Fruit fly (Drosophila melanogaster) whole organism, pupa: ENCODE data around the gene CG6686.
A peak's percentile ranks its signal among the peaks of the same experiment; 100 is the strongest.

Source experiments
- CG10348 ChIP-seq: fragments of 200-800 bp; sonication (Bioruptor generic); IDR thresholded peaks from 2 replicates; pipeline ENCODE4 v1.3.6; 2022; ENCODE audit warnings: missing biosample characterization, missing genetic modification characterization
- CG12605 ChIP-seq: fragments of 200-800 bp; sonication (Bioruptor generic); IDR thresholded peaks from 2 replicates; pipeline ENCODE4 v1.3.6; 2022; ENCODE audit warnings: missing biosample characterization, missing genetic modification characterization
- CG13204 ChIP-seq: fragments of 200-800 bp; sonication (Bioruptor generic); optimal IDR thresholded peaks from 2 replicates; lab custom pipeline; 2018; ENCODE audit warnings: missing biosample characterization, mild to moderate bottlenecking, missing genetic modification characterization, moderate library complexity
- CG14655 ChIP-seq: fragments of 200-800 bp; sonication (Bioruptor generic); optimal IDR thresholded peaks from 3 replicates; lab custom pipeline; 2017; ENCODE audit warnings: mild to moderate bottlenecking, missing biosample characterization, missing genetic modification reagents, missing genetic modification characterization
- CG15710 ChIP-seq: fragments of 200-800 bp; sonication (Bioruptor generic); optimal IDR thresholded peaks from 2 replicates; lab custom pipeline; 2018; ENCODE audit warnings: missing biosample characterization, mild to moderate bottlenecking, missing genetic modification characterization, moderate library complexity
- CG17806 ChIP-seq: fragments of 200-800 bp; sonication (Bioruptor generic); optimal IDR thresholded peaks from 2 replicates; lab custom pipeline; 2018; ENCODE audit warnings: missing biosample characterization, mild to moderate bottlenecking, missing genetic modification characterization, moderate library complexity
- CG32121 ChIP-seq: fragments of 200-800 bp; sonication (Bioruptor generic); IDR thresholded peaks from 2 replicates; pipeline ENCODE4 v1.3.6; 2022; ENCODE audit warnings: missing biosample characterization, missing genetic modification characterization
- CG34367 ChIP-seq: fragments of 200-800 bp; sonication (Bioruptor generic); optimal IDR thresholded peaks from 2 replicates; lab custom pipeline; 2018; ENCODE audit warnings: missing biosample characterization, mild to moderate bottlenecking, missing genetic modification characterization
- CG4496 ChIP-seq: fragments of 200-800 bp; sonication (Bioruptor generic); IDR thresholded peaks from 3 replicates; pipeline ENCODE4 v1.3.6; 2022; ENCODE audit warnings: missing biosample characterization, missing genetic modification characterization
- CG8159 ChIP-seq: fragments of 200-800 bp; sonication (Bioruptor generic); optimal IDR thresholded peaks from 3 replicates; lab custom pipeline; 2018; ENCODE audit warnings: missing biosample characterization, mild to moderate bottlenecking, missing genetic modification characterization, moderate library complexity
- CG8301 ChIP-seq: fragments of 200-800 bp; sonication (Bioruptor generic); optimal IDR thresholded peaks from 2 replicates; lab custom pipeline; 2018; ENCODE audit warnings: missing biosample characterization, mild to moderate bottlenecking, missing genetic modification characterization
- CG9948 ChIP-seq: fragments of 200-800 bp; sonication (Bioruptor generic); optimal IDR thresholded peaks from 2 replicates; lab custom pipeline; 2018; ENCODE audit warnings: missing biosample characterization, mild to moderate bottlenecking, missing genetic modification characterization, moderate library complexity
- D1 ChIP-seq: fragments of 200-800 bp; sonication (Bioruptor generic); optimal IDR thresholded peaks from 2 replicates; lab custom pipeline; 2018; ENCODE audit warnings: missing biosample characterization, mild to moderate bottlenecking, missing genetic modification characterization, moderate library complexity
- EcR ChIP-seq: fragments of 200-800 bp; sonication (Bioruptor generic); optimal IDR thresholded peaks from 3 replicates; lab custom pipeline; 2019; ENCODE audit warnings: missing biosample characterization, missing genetic modification characterization, mild to moderate bottlenecking, moderate library complexity, missing genetic modification reagents
- Ets98B ChIP-seq: fragments of 200-800 bp; sonication (Bioruptor generic); IDR thresholded peaks from 2 replicates; pipeline ENCODE4 v1.3.6; 2022; ENCODE audit warnings: missing biosample characterization, missing genetic modification characterization
- Pif1A ChIP-seq: fragments of 200-800 bp; sonication (Bioruptor generic); optimal IDR thresholded peaks from 3 replicates; lab custom pipeline; 2016; ENCODE audit warnings: missing biosample characterization, missing genetic modification characterization
- Pif1B ChIP-seq: fragments of 200-800 bp; sonication (Bioruptor generic); optimal IDR thresholded peaks from 3 replicates; lab custom pipeline; 2016; ENCODE audit warnings: missing biosample characterization, missing genetic modification characterization
- Snoo ChIP-seq: fragments of 200-800 bp; sonication (Bioruptor generic); optimal IDR thresholded peaks from 3 replicates; lab custom pipeline; 2017; ENCODE audit warnings: missing biosample characterization, mild to moderate bottlenecking, missing genetic modification characterization, inconsistent platforms
- fd96Ca ChIP-seq: fragments of 200-800 bp; sonication (Bioruptor generic); IDR thresholded peaks from 3 replicates; pipeline ENCODE4 v1.3.6; 2022; ENCODE audit warnings: missing biosample characterization, missing genetic modification characterization
- gl ChIP-seq: fragments of 200-800 bp; sonication (Bioruptor generic); optimal IDR thresholded peaks from 2 replicates; lab custom pipeline; 2018; ENCODE audit warnings: missing biosample characterization, mild to moderate bottlenecking, missing genetic modification characterization
- rn ChIP-seq: fragments of 200-800 bp; sonication (Bioruptor generic); IDR thresholded peaks from 2 replicates; pipeline ENCODE4 v1.3.6; 2022; ENCODE audit warnings: missing biosample characterization, missing genetic modification characterization

Gene CG6686

dm6 chr2L:12021193-12021592 is 33.4 kb upstream of the CG6686 start:
- TF ChIP-seq CG17806 (tag; lab: Kevin White, UChicago) (no peak), CG13204 (GFP tag; lab: Kevin White, UChicago) (no peak), D1 (tag; lab: Kevin White, UChicago) (no peak), CG32121 (GFP tag; lab: Robert Waterston, UW) (no peak), CG14655 (no peak), CG9948 (tag; lab: Kevin White, UChicago) (no peak), CG4496 (no peak), CG15710 (no peak), CG12605 (GFP tag; lab: Robert Waterston, UW) (no peak), CG10348 (GFP tag; lab: Robert Waterston, UW) (no peak), fd96Ca (GFP tag; lab: Robert Waterston, UW) (no peak), CG34367 (tag; lab: Kevin White, UChicago) (no peak), Pif1A (GFP tag; lab: Kevin White, UChicago) (no peak), rn (GFP tag; lab: Robert Waterston, UW) (no peak)
- TF ChIP-seq, all 21 proteins: peak for 0

dm6 chr2L:12020735-12021134 is 32.9 kb upstream of the CG6686 start, which contains the start of gene Wdr81:
Gene Wdr81 (minus strand): TSS chr2L:12020960.
- TF ChIP-seq CG10348 (GFP tag; lab: Robert Waterston, UW) (no peak), CG15710 (no peak), CG4496 (no peak), Ets98B (GFP tag; lab: Robert Waterston, UW) (no peak), CG12605 (GFP tag; lab: Robert Waterston, UW) (no peak), gl (no peak), Snoo (no peak), CG34367 (tag; lab: Kevin White, UChicago) (no peak), CG14655 (no peak), D1 (tag; lab: Kevin White, UChicago) (no peak), Pif1A (GFP tag; lab: Kevin White, UChicago) (no peak), fd96Ca (GFP tag; lab: Robert Waterston, UW) (no peak), CG17806 (tag; lab: Kevin White, UChicago) (no peak), CG8301 (tag; lab: Kevin White, UChicago) (no peak), CG13204 (GFP tag; lab: Kevin White, UChicago) (no peak), Pif1B (GFP tag; lab: Kevin White, UChicago) (no peak)

- TF ChIP-seq CG8301 (tag; lab: Kevin White, UChicago) (peak; percentile 33), CG17806 (tag; lab: Kevin White, UChicago) (peak; percentile 32), CG10348 (GFP tag; lab: Robert Waterston, UW) (no peak), Snoo (peak; percentile 62), Pif1B (GFP tag; lab: Kevin White, UChicago) (peak; percentile 36), Pif1A (GFP tag; lab: Kevin White, UChicago) (peak; percentile 38), CG32121 (GFP tag; lab: Robert Waterston, UW) (no peak; the same call in 1 of the 2 replicates), D1 (tag; lab: Kevin White, UChicago) (no peak), CG9948 (tag; lab: Kevin White, UChicago) (no peak), CG15710 (peak; percentile 30), Ets98B (GFP tag; lab: Robert Waterston, UW) (no peak), CG13204 (GFP tag; lab: Kevin White, UChicago) (peak; percentile 98), fd96Ca (GFP tag; lab: Robert Waterston, UW) (peak; percentile 67; the same call in 2 of the 3 replicates), CG34367 (tag; lab: Kevin White, UChicago) (peak; percentile 29), CG8159 (peak; percentile 21), CG12605 (GFP tag; lab: Robert Waterston, UW) (peak; percentile 42), CG4496 (peak; percentile 68), rn (GFP tag; lab: Robert Waterston, UW) (no peak), gl (peak; percentile 85), EcR (peak; percentile 100), CG14655 (no peak)
These were observed 26.0 kb upstream of the CG6686 start for dm6 chr2L:12013741-12014393.

dm6 chr2L:12013243-12013642 is 25.4 kb upstream of the CG6686 start:
- TF ChIP-seq CG13204 (GFP tag; lab: Kevin White, UChicago) (no peak), Snoo (no peak), Pif1B (GFP tag; lab: Kevin White, UChicago) (peak; percentile 0), CG34367 (tag; lab: Kevin White, UChicago) (peak; percentile 10), CG15710 (peak; percentile 37), CG14655 (no peak), fd96Ca (GFP tag; lab: Robert Waterston, UW) (no peak), CG4496 (no peak), CG8159 (peak; percentile 57), CG8301 (tag; lab: Kevin White, UChicago) (no peak), CG9948 (tag; lab: Kevin White, UChicago) (peak; percentile 31), CG10348 (GFP tag; lab: Robert Waterston, UW) (no peak), Ets98B (GFP tag; lab: Robert Waterston, UW) (no peak), gl (no peak), D1 (tag; lab: Kevin White, UChicago) (no peak), rn (GFP tag; lab: Robert Waterston, UW) (no peak), CG12605 (GFP tag; lab: Robert Waterston, UW) (no peak), CG17806 (tag; lab: Kevin White, UChicago) (peak; percentile 34), Pif1A (GFP tag; lab: Kevin White, UChicago) (no peak)
